Worm (Caenorhabditis elegans) whole organism, L2 larva: ENCODE data around the gene F32G8.3.

ENCODE experiments used
- ceh-16 ChIP-seq: fragments of 150-350 bp; optimal IDR thresholded peaks from 2 replicates; lab custom pipeline; 2014; ENCODE audit warnings: missing biosample characterization, missing genetic modification characterization
- ceh-82 ChIP-seq: fragments of 150-350 bp; optimal IDR thresholded peaks from 2 replicates; lab custom pipeline; 2014; ENCODE audit warnings: missing biosample characterization, missing genetic modification characterization
- nhr-11 ChIP-seq: fragments of 150-350 bp; optimal IDR thresholded peaks from 2 replicates; lab custom pipeline; 2014; ENCODE audit warnings: missing biosample characterization, missing genetic modification characterization
- nhr-237 ChIP-seq: fragments of 150-350 bp; optimal IDR thresholded peaks from 2 replicates; lab custom pipeline; 2014; ENCODE audit warnings: missing biosample characterization, missing genetic modification characterization
- snpc-4 ChIP-seq: fragments of 150-350 bp; optimal IDR thresholded peaks from 2 replicates; lab custom pipeline; 2014; ENCODE audit warnings: missing biosample characterization, missing genetic modification characterization
- unc-55 ChIP-seq: fragments of 150-350 bp; sonication (generic microtip); optimal IDR thresholded peaks from 3 replicates; lab custom pipeline; 2014; ENCODE audit warnings: missing biosample characterization, missing genetic modification reagents, missing genetic modification characterization
- unc-62 ChIP-seq: fragments of 150-350 bp; optimal IDR thresholded peaks from 2 replicates; lab custom pipeline; 2014; ENCODE audit warnings: missing biosample characterization, missing genetic modification reagents, missing genetic modification characterization
- ztf-11 ChIP-seq: sonication (generic microtip); optimal IDR thresholded peaks from 2 replicates; lab custom pipeline; 2017; ENCODE audit warnings: missing biosample characterization, missing genetic modification characterization
- ztf-4 ChIP-seq: fragments of 150-350 bp; optimal IDR thresholded peaks from 2 replicates; lab custom pipeline; 2014; ENCODE audit warnings: missing biosample characterization, missing genetic modification characterization

ce11 chrV:10555239-10555638 is at the start of gene F32G8.3:
- TF ChIP-seq ceh-82 (tag; lab: Kevin White, UChicago) (no peak), ztf-4 (tag; lab: Kevin White, UChicago) (no peak), unc-55 (GFP tag; lab: Kevin White, UChicago) (no peak), nhr-11 (tag; lab: Kevin White, UChicago) (no peak), unc-62 (no peak), nhr-237 (tag; lab: Kevin White, UChicago) (no peak), ztf-11 (tag; lab: Kevin White, UChicago) (no peak), snpc-4 (tag; lab: Kevin White, UChicago) (no peak), ceh-16 (tag; lab: Kevin White, UChicago) (no peak)
